Fruit fly (Drosophila melanogaster) Kc167 (cell line): ENCODE data around the gene CG10366.

ENCODE experiments used
- Myc ChIP-seq: fragments of >200 bp; optimal IDR thresholded peaks from 2 replicates; lab custom pipeline; 2017; ENCODE audit warnings: missing external identifiers
- Sin3A ChIP-seq: fragments of >200 bp; optimal IDR thresholded peaks from 2 replicates; lab custom pipeline; 2018; ENCODE audit warnings: missing external identifiers
- h ChIP-seq: fragments of >200 bp; optimal IDR thresholded peaks from 3 replicates; lab custom pipeline; 2018; ENCODE audit warnings: missing external identifiers
- insv ChIP-seq: fragments of >200 bp; optimal IDR thresholded peaks from 3 replicates; lab custom pipeline; 2018; ENCODE audit warnings: missing external identifiers
- psq ChIP-seq: fragments of >200 bp; optimal IDR thresholded peaks from 2 replicates; lab custom pipeline; 2017; ENCODE audit warnings: missing external identifiers
- ttk ChIP-seq: sonication (Bioruptor generic); optimal IDR thresholded peaks from 2 replicates; lab custom pipeline; 2017; ENCODE audit warnings: missing external identifiers

- TF ChIP-seq psq (lab: Kevin White, UChicago): no peak
- TF ChIP-seq insv (lab: Kevin White, UChicago): no peak
- no peak for TF ChIP-seq h
- no peak for TF ChIP-seq ttk (lab: Kevin White, UChicago)
- TF ChIP-seq Myc (lab: Kevin White, UChicago): no peak
- no peak for TF ChIP-seq Sin3A (lab: Kevin White, UChicago)
These were observed 3.3 kb downstream of the CG10366 start for dm6 chr2L:19587334-19587659.
